Worm (Caenorhabditis elegans): ENCODE results near the gene daf-31.

The daf-31 gene

ce11 chrIV:8254193-8254592 is 35.9 kb upstream of the daf-31 start:
- TF ChIP-seq ceh-36 (tag; optimal IDR thresholded peaks at IDR 0.05) = no peak
- no peak for TF ChIP-seq hmbx-1 (tag; optimal IDR thresholded peaks at IDR 0.05)
- no peak for TF ChIP-seq ceh-13 (GFP tag; optimal IDR thresholded peaks at IDR 0.05)
- no peak for TF ChIP-seq B0310.2 (tag; optimal IDR thresholded peaks at IDR 0.05)
- TF ChIP-seq tra-4 (tag; optimal IDR thresholded peaks at IDR 0.05) = no peak
- no peak for TF ChIP-seq ets-7 (tag; optimal IDR thresholded peaks at IDR 0.05)
- TF ChIP-seq scrt-1 (GFP tag; IDR thresholded peaks at IDR 0.05) = no peak
- TF ChIP-seq ama-1 (optimal IDR thresholded peaks at IDR 0.05) = no peak

ce11 chrIV:8255221-8255620 is 34.9 kb upstream of the daf-31 start:
- TF ChIP-seq hmbx-1 (tag; optimal IDR thresholded peaks at IDR 0.05) (no peak), hnd-1 (tag; optimal IDR thresholded peaks at IDR 0.05) (no peak), sea-1 (GFP tag; conservative IDR thresholded peaks at IDR 0.05) (no peak), pes-1 (GFP tag; IDR thresholded peaks at IDR 0.05) (no peak), tbx-11 (GFP tag; IDR thresholded peaks at IDR 0.05) (no peak), hmg-4 (GFP tag; optimal IDR thresholded peaks at IDR 0.05) (no peak), B0310.2 (tag; optimal IDR thresholded peaks at IDR 0.05) (no peak), F13C5.2 (tag; optimal IDR thresholded peaks at IDR 0.05) (no peak), ceh-36 (tag; optimal IDR thresholded peaks at IDR 0.05) (no peak), tra-4 (tag; optimal IDR thresholded peaks at IDR 0.05) (no peak), flt-1 (GFP tag; IDR thresholded peaks at IDR 0.05) (no peak), scrt-1 (GFP tag; IDR thresholded peaks at IDR 0.05) (no peak), ceh-13 (GFP tag; optimal IDR thresholded peaks at IDR 0.05) (no peak), tbx-37 (GFP tag; conservative IDR thresholded peaks at IDR 0.05) (no peak)

- TF ChIP-seq ceh-36 (tag; optimal IDR thresholded peaks at IDR 0.05) (no peak), sea-1 (GFP tag; conservative IDR thresholded peaks at IDR 0.05) (no peak), pes-1 (GFP tag; IDR thresholded peaks at IDR 0.05) (no peak), aly-1 (tag; optimal IDR thresholded peaks at IDR 0.05) (no peak), hmg-4 (GFP tag; optimal IDR thresholded peaks at IDR 0.05) (no peak), scrt-1 (GFP tag; IDR thresholded peaks at IDR 0.05) (no peak), ceh-13 (GFP tag; optimal IDR thresholded peaks at IDR 0.05) (no peak), hnd-1 (tag; optimal IDR thresholded peaks at IDR 0.05) (no peak), ama-1 (optimal IDR thresholded peaks at IDR 0.05) (no peak), tbx-11 (GFP tag; IDR thresholded peaks at IDR 0.05) (no peak), hmbx-1 (tag; optimal IDR thresholded peaks at IDR 0.05) (no peak), F13C5.2 (tag; optimal IDR thresholded peaks at IDR 0.05) (no peak), tbx-37 (GFP tag; conservative IDR thresholded peaks at IDR 0.05) (no peak), B0310.2 (tag; optimal IDR thresholded peaks at IDR 0.05) (no peak)
These were observed 30.2 kb upstream of the daf-31 start, which contains the start of gene K07H8.7 for ce11 chrIV:8259904-8260303. TSS of gene K07H8.7 (minus strand) at chrIV:8260004.

ce11 chrIV:8260848-8261638 is 29.0 kb upstream of the daf-31 start, which contains the start of gene vit-6:
TSS of gene vit-6 (plus strand) at chrIV:8261157.
- TF ChIP-seq sea-1 (GFP tag; conservative IDR thresholded peaks at IDR 0.05) = no peak
- TF ChIP-seq tbx-11 (GFP tag; IDR thresholded peaks at IDR 0.05) = no peak
- TF ChIP-seq ceh-13 (GFP tag; optimal IDR thresholded peaks at IDR 0.05) = no peak
- no peak for TF ChIP-seq ets-7 (tag; optimal IDR thresholded peaks at IDR 0.05)
- TF ChIP-seq aly-1 (tag; optimal IDR thresholded peaks at IDR 0.05) = no peak
- TF ChIP-seq hmbx-1 (tag; optimal IDR thresholded peaks at IDR 0.05) = no peak
- TF ChIP-seq B0310.2 (tag; optimal IDR thresholded peaks at IDR 0.05) = no peak
- TF ChIP-seq scrt-1 (GFP tag; IDR thresholded peaks at IDR 0.05) = no peak
- TF ChIP-seq flt-1 (GFP tag; IDR thresholded peaks at IDR 0.05) = no peak
- TF ChIP-seq hmg-4 (GFP tag; optimal IDR thresholded peaks at IDR 0.05) = no peak
- no peak for TF ChIP-seq hnd-1 (tag; optimal IDR thresholded peaks at IDR 0.05)
- no peak for TF ChIP-seq ceh-36 (tag; optimal IDR thresholded peaks at IDR 0.05)
- no peak for TF ChIP-seq tra-4 (tag; optimal IDR thresholded peaks at IDR 0.05)
- no peak for TF ChIP-seq pes-1 (GFP tag; IDR thresholded peaks at IDR 0.05)
- no peak for TF ChIP-seq F13C5.2 (tag; optimal IDR thresholded peaks at IDR 0.05)

- TF ChIP-seq F13C5.2 (tag; optimal IDR thresholded peaks at IDR 0.05) (no peak), ama-1 (optimal IDR thresholded peaks at IDR 0.05) (no peak), scrt-1 (GFP tag; IDR thresholded peaks at IDR 0.05) (no peak), hmg-4 (GFP tag; optimal IDR thresholded peaks at IDR 0.05) (no peak), tra-4 (tag; optimal IDR thresholded peaks at IDR 0.05) (no peak), sea-1 (GFP tag; conservative IDR thresholded peaks at IDR 0.05) (no peak), B0310.2 (tag; optimal IDR thresholded peaks at IDR 0.05) (no peak), tbx-11 (GFP tag; IDR thresholded peaks at IDR 0.05) (no peak), ets-7 (tag; optimal IDR thresholded peaks at IDR 0.05) (no peak), tbx-37 (GFP tag; conservative IDR thresholded peaks at IDR 0.05) (no peak), ceh-13 (GFP tag; optimal IDR thresholded peaks at IDR 0.05) (no peak), hmbx-1 (tag; optimal IDR thresholded peaks at IDR 0.05) (no peak)
These were observed 27.4 kb upstream of the daf-31 start for ce11 chrIV:8262671-8263070.

ce11 chrIV:8266024-8266949 is 23.8 kb upstream of the daf-31 start:
- TF ChIP-seq hmg-4 (GFP tag; optimal IDR thresholded peaks at IDR 0.05) (no peak), ceh-36 (tag; optimal IDR thresholded peaks at IDR 0.05) (no peak), hnd-1 (tag; optimal IDR thresholded peaks at IDR 0.05) (no peak), sea-1 (GFP tag; conservative IDR thresholded peaks at IDR 0.05) (no peak), hmbx-1 (tag; optimal IDR thresholded peaks at IDR 0.05) (no peak)

ce11 chrIV:8268024-8268423 is 22.0 kb upstream of the daf-31 start, which contains the start of the genes K07H8.5 and K07H8.8:
TSS of gene K07H8.5 (plus strand) at chrIV:8268324.
TSS of gene K07H8.8 (minus strand) at chrIV:8268412.
- TF ChIP-seq hmbx-1 (tag; optimal IDR thresholded peaks at IDR 0.05) (no peak), flt-1 (GFP tag; IDR thresholded peaks at IDR 0.05) (no peak), pes-1 (GFP tag; IDR thresholded peaks at IDR 0.05) (no peak), B0310.2 (tag; optimal IDR thresholded peaks at IDR 0.05) (no peak), hnd-1 (tag; optimal IDR thresholded peaks at IDR 0.05) (no peak), tbx-37 (GFP tag; conservative IDR thresholded peaks at IDR 0.05) (no peak), ama-1 (optimal IDR thresholded peaks at IDR 0.05) (no peak), F13C5.2 (tag; optimal IDR thresholded peaks at IDR 0.05) (no peak), sea-1 (GFP tag; conservative IDR thresholded peaks at IDR 0.05) (no peak), tbx-11 (GFP tag; IDR thresholded peaks at IDR 0.05) (no peak), scrt-1 (GFP tag; IDR thresholded peaks at IDR 0.05) (no peak), tra-4 (tag; optimal IDR thresholded peaks at IDR 0.05) (no peak), hmg-4 (GFP tag; optimal IDR thresholded peaks at IDR 0.05) (no peak), ceh-13 (GFP tag; optimal IDR thresholded peaks at IDR 0.05) (no peak)
